Worm (Caenorhabditis elegans): ENCODE data around the gene D2085.7.

D2085.7 gene

DNA sequence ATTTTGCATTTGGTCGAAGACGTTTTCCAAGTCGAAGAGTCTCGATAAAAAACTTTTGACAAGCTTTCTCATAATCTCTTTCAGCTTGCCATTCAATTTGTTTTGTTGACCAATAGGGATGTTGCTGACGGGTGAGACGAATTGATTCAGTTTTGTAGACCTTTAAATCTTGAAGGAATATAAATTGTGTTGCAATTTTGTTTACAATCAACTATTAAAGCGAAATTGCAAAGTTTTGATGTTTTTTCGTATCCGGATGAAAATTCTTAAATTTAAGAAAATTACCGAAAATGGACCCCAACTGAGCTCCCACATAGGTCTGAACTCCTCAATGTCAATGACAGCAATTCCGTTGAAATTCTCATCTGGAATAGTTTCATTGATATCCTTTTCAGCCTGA lies 25.0 kb upstream of the D2085.7 start:
- no peak for TF ChIP-seq blmp-1 (tag; optimal IDR thresholded peaks at IDR 0.05)
- no peak for TF ChIP-seq M03D4.4 (tag; optimal IDR thresholded peaks at IDR 0.05)
- TF ChIP-seq cnd-1 (tag; optimal IDR thresholded peaks at IDR 0.05), result no peak
- TF ChIP-seq hlh-1 (tag; optimal IDR thresholded peaks at IDR 0.05), result no peak
- TF ChIP-seq sptf-1 (tag; optimal IDR thresholded peaks at IDR 0.05), result no peak
- no peak for TF ChIP-seq elt-1 (tag; optimal IDR thresholded peaks at IDR 0.05; ENCODE audit: borderline replicate concordance, insufficient read depth)

- TF ChIP-seq ceh-39 (tag; optimal IDR thresholded peaks at IDR 0.05) (no peak), lsy-2 (tag; optimal IDR thresholded peaks at IDR 0.05) (no peak), nhr-237 (tag; optimal IDR thresholded peaks at IDR 0.05) (no peak), sem-2 (GFP tag; optimal IDR thresholded peaks at IDR 0.05) (no peak), snpc-4 (tag; optimal IDR thresholded peaks at IDR 0.05) (no peak), hlh-1 (tag; optimal IDR thresholded peaks at IDR 0.05) (no peak), flh-1 (GFP tag; optimal IDR thresholded peaks at IDR 0.05) (no peak), unc-39 (tag; optimal IDR thresholded peaks at IDR 0.05) (no peak), M03D4.4 (tag; optimal IDR thresholded peaks at IDR 0.05) (no peak), tbx-8 (GFP tag; optimal IDR thresholded peaks at IDR 0.05) (no peak), nhr-2 (tag; optimal IDR thresholded peaks at IDR 0.05) (no peak), elt-1 (tag; optimal IDR thresholded peaks at IDR 0.05; ENCODE audit: borderline replicate concordance, insufficient read depth) (no peak), unc-62 (GFP tag; optimal IDR thresholded peaks at IDR 0.05) (no peak), sptf-1 (tag; optimal IDR thresholded peaks at IDR 0.05) (no peak), lin-32 (GFP tag; optimal IDR thresholded peaks at IDR 0.05) (no peak), nhr-12 (tag; optimal IDR thresholded peaks at IDR 0.05) (no peak)
Measured at ce11 chrII:8617516-8617915, 23.7 kb upstream of the D2085.7 start, which contains the start of gene chhy-1. TSS of gene chhy-1 (minus strand) at chrII:8617616.

DNA sequence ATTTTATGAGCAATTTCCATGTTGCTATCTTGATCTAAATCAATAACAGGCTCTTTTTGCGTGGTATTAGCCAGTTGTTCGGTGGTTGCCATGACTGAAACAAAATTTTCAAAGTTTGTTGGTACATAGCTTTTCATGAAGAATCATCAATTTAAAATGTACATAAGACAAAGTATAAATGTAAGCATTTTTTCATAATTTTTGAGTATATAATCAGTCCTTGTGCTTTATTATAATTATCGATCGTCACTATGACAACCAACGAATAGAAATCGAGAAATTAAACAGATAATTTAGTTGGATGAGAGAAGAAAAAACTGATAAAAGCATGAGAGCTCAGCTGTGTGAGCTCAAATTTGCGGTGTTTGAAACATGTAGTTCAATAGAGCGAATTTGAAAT lies 19.3 kb upstream of the D2085.7 start, which contains the start of gene T22C8.3:
TSS of gene T22C8.3 (minus strand) at position 101 of the 400 bp plus-strand sequence.
- no peak for TF ChIP-seq lin-13 (tag; optimal IDR thresholded peaks at IDR 0.05)
- no peak for TF ChIP-seq cnd-1 (tag; optimal IDR thresholded peaks at IDR 0.05)
- no peak for TF ChIP-seq ztf-11 (tag; optimal IDR thresholded peaks at IDR 0.05)
- no peak for TF ChIP-seq mab-5 (tag; optimal IDR thresholded peaks at IDR 0.05)
- no peak for TF ChIP-seq unc-62 (GFP tag; optimal IDR thresholded peaks at IDR 0.05)

DNA sequence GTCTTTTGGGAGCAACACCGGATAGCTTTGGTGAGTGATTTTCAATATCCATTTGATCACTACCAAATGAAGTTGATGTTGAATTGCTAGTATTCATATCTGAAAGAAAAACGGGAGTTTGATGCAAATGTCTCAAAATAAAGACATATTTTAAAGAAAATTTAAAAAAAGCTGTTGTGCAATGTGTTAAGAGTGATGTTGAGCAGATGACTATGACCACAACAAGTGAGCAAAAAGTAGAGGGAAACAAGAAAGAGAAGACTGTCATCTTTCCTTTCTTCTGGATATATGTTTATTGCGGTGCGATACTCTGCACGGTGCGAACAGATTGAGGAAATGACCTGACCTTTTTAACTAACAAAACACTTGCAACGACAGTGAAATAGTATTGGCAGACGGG lies 17.8 kb upstream of the D2085.7 start, which contains the start of gene T22C8.4:
TSS of gene T22C8.4 (minus strand) at position 101 of the 400 bp plus-strand sequence.
- TF ChIP-seq hlh-1 (tag; optimal IDR thresholded peaks at IDR 0.05) (no peak), tbx-8 (GFP tag; optimal IDR thresholded peaks at IDR 0.05) (no peak), sem-2 (GFP tag; optimal IDR thresholded peaks at IDR 0.05) (no peak), unc-120 (tag; optimal IDR thresholded peaks at IDR 0.05; ENCODE audit: poor library complexity, severe bottlenecking) (no peak), mep-1 (tag; optimal IDR thresholded peaks at IDR 0.05) (no peak), snpc-4 (tag; optimal IDR thresholded peaks at IDR 0.05) (no peak), zip-8 (tag; optimal IDR thresholded peaks at IDR 0.05) (no peak), blmp-1 (tag; optimal IDR thresholded peaks at IDR 0.05) (no peak), M03D4.4 (tag; optimal IDR thresholded peaks at IDR 0.05) (no peak), sptf-1 (tag; optimal IDR thresholded peaks at IDR 0.05) (no peak), lin-13 (tag; optimal IDR thresholded peaks at IDR 0.05) (no peak), elt-3 (tag; optimal IDR thresholded peaks at IDR 0.05) (no peak), ztf-11 (tag; optimal IDR thresholded peaks at IDR 0.05) (no peak), lin-32 (GFP tag; optimal IDR thresholded peaks at IDR 0.05) (no peak), mab-5 (tag; optimal IDR thresholded peaks at IDR 0.05) (no peak)

ce11 chrII:8625163-8625562 lies 16.0 kb upstream of the D2085.7 start, which contains the start of gene sptf-2:
TSS of gene sptf-2 (plus strand) at chrII:8625459.
- TF ChIP-seq ceh-83 (GFP tag; optimal IDR thresholded peaks at IDR 0.05) (no peak), unc-120 (tag; optimal IDR thresholded peaks at IDR 0.05; ENCODE audit: poor library complexity, severe bottlenecking) (no peak), drap-1 (GFP tag; optimal IDR thresholded peaks at IDR 0.05) (no peak), lin-32 (GFP tag; optimal IDR thresholded peaks at IDR 0.05) (no peak), sptf-1 (tag; optimal IDR thresholded peaks at IDR 0.05) (no peak), flh-1 (GFP tag; optimal IDR thresholded peaks at IDR 0.05) (no peak), hlh-1 (tag; optimal IDR thresholded peaks at IDR 0.05) (no peak), ceh-43 (GFP tag; optimal IDR thresholded peaks at IDR 0.05) (no peak), unc-39 (tag; optimal IDR thresholded peaks at IDR 0.05) (no peak), nhr-2 (tag; optimal IDR thresholded peaks at IDR 0.05) (no peak), ces-1 (GFP tag; optimal IDR thresholded peaks at IDR 0.05) (no peak), elt-1 (tag; optimal IDR thresholded peaks at IDR 0.05; ENCODE audit: borderline replicate concordance, insufficient read depth) (no peak), nhr-12 (tag; optimal IDR thresholded peaks at IDR 0.05) (no peak), nhr-28 (tag; optimal IDR thresholded peaks at IDR 0.05) (no peak), nhr-237 (tag; optimal IDR thresholded peaks at IDR 0.05) (no peak), M03D4.4 (tag; optimal IDR thresholded peaks at IDR 0.05) (no peak), ham-2 (GFP tag; optimal IDR thresholded peaks at IDR 0.05) (no peak), blmp-1 (tag; optimal IDR thresholded peaks at IDR 0.05) (no peak)
